Fruit fly (Drosophila melanogaster) whole organism, embryonic: ENCODE measurements around the gene GstZ1.

ENCODE experiments used
- CG12769 ChIP-seq: fragments of 200-800 bp; sonication (Bioruptor generic); optimal IDR thresholded peaks from 2 replicates; lab custom pipeline; 2019; ENCODE audit warnings: missing biosample characterization, mild to moderate bottlenecking, missing genetic modification characterization, moderate library complexity
- CG1602 ChIP-seq: fragments of 200-800 bp; sonication (Bioruptor generic); optimal IDR thresholded peaks from 3 replicates; lab custom pipeline; 2016; ENCODE audit warnings: missing biosample characterization, missing genetic modification characterization
- CG1647 ChIP-seq: fragments of 200-800 bp; sonication (Bioruptor generic); optimal IDR thresholded peaks from 3 replicates; lab custom pipeline; 2016; ENCODE audit warnings: missing biosample characterization, missing genetic modification characterization
- CG4854 ChIP-seq: fragments of 200-800 bp; sonication (Bioruptor generic); optimal IDR thresholded peaks from 2 replicates; lab custom pipeline; 2016; ENCODE audit warnings: missing biosample characterization, missing genetic modification characterization, inconsistent platforms
- CG5953 ChIP-seq: fragments of 200-800 bp; sonication (Bioruptor generic); IDR thresholded peaks from 2 replicates; pipeline ENCODE4 v1.3.6; 2022; ENCODE audit warnings: missing biosample characterization, missing genetic modification characterization
- CG9437 ChIP-seq: fragments of 200-800 bp; sonication (Bioruptor generic); optimal IDR thresholded peaks from 2 replicates; lab custom pipeline; 2018; ENCODE audit warnings: missing biosample characterization, mild to moderate bottlenecking, missing genetic modification characterization
- Sin3A ChIP-seq: fragments of >200 bp; optimal IDR thresholded peaks from 2 replicates; lab custom pipeline; 2018
- cato ChIP-seq: fragments of 200-800 bp; sonication (Bioruptor generic); optimal IDR thresholded peaks from 2 replicates; lab custom pipeline; 2016; ENCODE audit warnings: missing biosample characterization, missing genetic modification characterization, borderline replicate concordance
- hkb ChIP-seq, 2 experiments: fragments of 200-800 bp in 1 of 2; fragments of >200 bp in 1 of 2; sonication (Bioruptor generic) in 1 of 2; IDR thresholded peaks in 1 of 2; optimal IDR thresholded peaks in 1 of 2; 2 replicates each; pipeline versions ENCODE4 v1.3.6 to Lab custom; 2017 to 2022; ENCODE audit warnings: missing biosample characterization in 1 of 2, missing genetic modification characterization in 1 of 2
- kni ChIP-seq: fragments of 200-800 bp; sonication (Bioruptor generic); optimal IDR thresholded peaks from 3 replicates; lab custom pipeline; 2017; ENCODE audit warnings: mild to moderate bottlenecking, missing biosample characterization, missing genetic modification reagents, missing genetic modification characterization
- slp2 ChIP-seq: fragments of 200-800 bp; sonication (Bioruptor generic); optimal IDR thresholded peaks from 2 replicates; lab custom pipeline; 2016; ENCODE audit warnings: missing biosample characterization, missing genetic modification characterization
- trem ChIP-seq: fragments of 200-800 bp; optimal IDR thresholded peaks from 3 replicates; lab custom pipeline; 2019; ENCODE audit warnings: missing biosample characterization, mild to moderate bottlenecking, missing genetic modification characterization, moderate library complexity

DNA sequence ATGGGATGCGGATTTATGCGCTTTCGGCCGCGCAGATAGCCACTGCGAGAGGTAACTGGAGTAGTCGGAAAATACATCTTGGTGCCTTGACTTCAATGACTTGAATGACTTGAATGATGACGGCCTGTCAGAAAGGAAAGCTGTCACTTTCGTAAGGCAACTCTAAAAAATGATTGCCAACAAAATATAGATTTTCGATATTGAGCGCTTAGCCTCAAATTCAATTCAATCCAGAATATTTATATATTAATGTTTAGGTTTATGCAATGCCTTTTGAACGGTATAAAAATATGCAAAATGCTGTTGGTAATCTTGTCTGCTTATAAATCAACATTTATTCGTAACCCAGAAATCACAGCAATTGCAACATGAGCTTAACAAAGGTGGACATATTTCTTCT, 48.3 kb downstream of the GstZ1 start, which contains the start of gene CG44261:
- no peak for TF ChIP-seq CG1602 (GFP tag; lab: Kevin White, UChicago)
- TF ChIP-seq CG12769, result no peak
- TF ChIP-seq CG5953 (GFP tag; lab: Robert Waterston, UW), result no peak
- TF ChIP-seq Sin3A (lab: Kevin White, UChicago), result no peak
- TF ChIP-seq cato, result no peak
- TF ChIP-seq CG1647 (GFP tag; lab: Kevin White, UChicago), result no peak
- no peak for TF ChIP-seq CG9437
- TF ChIP-seq hkb (optimal IDR thresholded peaks at IDR 0.05; lab: Kevin White, UChicago), result no peak
- TF ChIP-seq hkb (GFP tag; IDR thresholded peaks at IDR 0.05; lab: Robert Waterston, UW), result no peak
- no peak for TF ChIP-seq slp2
- TF ChIP-seq CG4854, result no peak
- no peak for TF ChIP-seq trem (tag; lab: Kevin White, UChicago)
- no peak for TF ChIP-seq kni (GFP tag; lab: Kevin White, UChicago)
